Worm (Caenorhabditis elegans) whole organism, young adult: Measurements from ENCODE around the gene F41E6.12.

ENCODE experiments used
- B0035.1 ChIP-seq: sonication (generic microtip); optimal IDR thresholded peaks from 2 replicates; lab custom pipeline; 2016; ENCODE audit warnings: missing genetic modification characterization, mild to moderate bottlenecking, missing compliant biosample characterization, missing genotype, missing genetic modification reagents
- B0261.1 ChIP-seq: sonication (generic microtip); optimal IDR thresholded peaks from 2 replicates; lab custom pipeline; 2016; ENCODE audit warnings: mild to moderate bottlenecking, missing genetic modification characterization, moderate library complexity, missing compliant biosample characterization
- C06A6.2 ChIP-seq: fragments of 200-800 bp; sonication (Bioruptor generic); conservative IDR thresholded peaks from 2 replicates; pipeline ENCODE4 v1.3.6; 2022; ENCODE audit warnings: missing genetic modification characterization, missing compliant biosample characterization
- F23B12.7 ChIP-seq: sonication (generic microtip); optimal IDR thresholded peaks from 2 replicates; lab custom pipeline; 2017; ENCODE audit warnings: missing genetic modification characterization, mild to moderate bottlenecking, missing compliant biosample characterization, antibody characterized with exemption, moderate library complexity; ENCODE audit not compliant: insufficient read depth
- F33H1.4 ChIP-seq: fragments of 200-800 bp; sonication (Bioruptor generic); IDR thresholded peaks from 2 replicates; pipeline ENCODE4 v1.3.6; 2022; ENCODE audit warnings: missing genetic modification reagents, missing genetic modification characterization, missing compliant biosample characterization
- F37B4.10 ChIP-seq: fragments of 200-800 bp; sonication (Bioruptor generic); IDR thresholded peaks from 2 replicates; pipeline ENCODE4 v1.3.6; 2022; ENCODE audit warnings: missing genetic modification characterization, missing compliant biosample characterization
- F39B2.1 ChIP-seq: fragments of 200-800 bp; sonication (Bioruptor generic); IDR thresholded peaks from 2 replicates; pipeline ENCODE4 v1.3.6; 2022; ENCODE audit warnings: missing genetic modification reagents, missing genetic modification characterization, missing compliant biosample characterization
- F57A8.1 ChIP-seq: fragments of 200-800 bp; sonication (Bioruptor generic); optimal IDR thresholded peaks from 2 replicates; lab custom pipeline; 2018; ENCODE audit warnings: mild to moderate bottlenecking, missing genetic modification characterization, moderate library complexity, missing compliant biosample characterization
- F57C9.4 ChIP-seq: sonication (generic microtip); optimal IDR thresholded peaks from 2 replicates; lab custom pipeline; 2017; ENCODE audit warnings: mild to moderate bottlenecking, missing genetic modification characterization, missing compliant biosample characterization
- K12H6.12 ChIP-seq: fragments of 200-800 bp; sonication (Bioruptor generic); optimal IDR thresholded peaks from 2 replicates; lab custom pipeline; 2018; ENCODE audit warnings: mild to moderate bottlenecking, missing genetic modification characterization, missing compliant biosample characterization
- T26A5.8 ChIP-seq: sonication (generic microtip); optimal IDR thresholded peaks from 2 replicates; lab custom pipeline; 2016; ENCODE audit warnings: missing genetic modification characterization, missing compliant biosample characterization
- Y53F4B.3 ChIP-seq: fragments of 200-800 bp; sonication (Bioruptor generic); IDR thresholded peaks from 2 replicates; pipeline ENCODE4 v1.3.6; 2022; ENCODE audit warnings: missing genetic modification reagents, missing genetic modification characterization, missing compliant biosample characterization
- Y56A3A.18 ChIP-seq: fragments of 200-800 bp; sonication (Bioruptor generic); IDR thresholded peaks from 2 replicates; pipeline ENCODE4 v1.3.6; 2022; ENCODE audit warnings: missing genetic modification reagents, missing genetic modification characterization, missing compliant biosample characterization
- Y67H2A.10 ChIP-seq: fragments of 200-800 bp; sonication (Bioruptor generic); conservative IDR thresholded peaks from 2 replicates; pipeline ENCODE4 v1.3.6; 2022; ENCODE audit warnings: missing genetic modification reagents, missing genetic modification characterization, missing compliant biosample characterization
- ZK185.1 ChIP-seq: sonication (generic microtip); optimal IDR thresholded peaks from 2 replicates; lab custom pipeline; 2016; ENCODE audit warnings: mild to moderate bottlenecking, missing genetic modification characterization, missing compliant biosample characterization; ENCODE audit not compliant: poor library complexity, severe bottlenecking
- atf-7 ChIP-seq: sonication (generic microtip); optimal IDR thresholded peaks from 2 replicates; lab custom pipeline; 2017; ENCODE audit warnings: mild to moderate bottlenecking, missing genetic modification characterization, missing compliant biosample characterization
- attf-3 ChIP-seq: fragments of 200-800 bp; sonication (Bioruptor generic); conservative IDR thresholded peaks from 2 replicates; pipeline ENCODE4 v1.3.6; 2022; ENCODE audit warnings: missing genetic modification reagents, missing genetic modification characterization, missing compliant biosample characterization
- attf-5 ChIP-seq: fragments of 200-800 bp; sonication (Bioruptor generic); optimal IDR thresholded peaks from 2 replicates; lab custom pipeline; 2018; ENCODE audit warnings: mild to moderate bottlenecking, missing genetic modification characterization, missing compliant biosample characterization
- cebp-1 ChIP-seq, 2 experiments: fragments of 200-800 bp in 1 of 2; sonication (Bioruptor generic) in 1 of 2; sonication (generic microtip) in 1 of 2; IDR thresholded peaks in 1 of 2; optimal IDR thresholded peaks in 1 of 2; 2 replicates each; pipeline versions ENCODE4 v1.3.6 to Lab custom; 2017 to 2022; ENCODE audit warnings: missing compliant biosample characterization in 2 of 2, missing genetic modification characterization in 2 of 2, mild to moderate bottlenecking in 1 of 2, missing genetic modification reagents in 1 of 2, moderate library complexity in 1 of 2
- ceh-79 ChIP-seq: sonication (generic microtip); optimal IDR thresholded peaks from 2 replicates; lab custom pipeline; 2017; ENCODE audit warnings: mild to moderate bottlenecking, missing genetic modification characterization, missing compliant biosample characterization
- ceh-91 ChIP-seq: fragments of 200-800 bp; sonication (Bioruptor generic); IDR thresholded peaks from 2 replicates; pipeline ENCODE4 v1.3.6; 2022; ENCODE audit warnings: missing genetic modification reagents, missing genetic modification characterization, missing compliant biosample characterization
- dox-1 ChIP-seq: fragments of 200-800 bp; sonication (Bioruptor generic); IDR thresholded peaks from 2 replicates; pipeline ENCODE4 v1.3.6; 2022; ENCODE audit warnings: missing genetic modification reagents, missing genetic modification characterization, missing compliant biosample characterization
- efl-1 ChIP-seq: fragments of 150-350 bp; optimal IDR thresholded peaks from 2 replicates; lab custom pipeline; 2014; ENCODE audit warnings: missing biosample characterization, missing genetic modification reagents, missing genetic modification characterization
- egl-18 ChIP-seq: fragments of 200-800 bp; sonication (Bioruptor generic); IDR thresholded peaks from 2 replicates; pipeline ENCODE4 v1.3.6; 2022; ENCODE audit warnings: missing genetic modification reagents, missing genetic modification characterization, missing compliant biosample characterization
- hmg-1.2 ChIP-seq: fragments of 200-800 bp; sonication (Bioruptor generic); IDR thresholded peaks from 2 replicates; pipeline ENCODE4 v1.3.6; 2022; ENCODE audit warnings: missing genetic modification reagents, missing genetic modification characterization, missing compliant biosample characterization
- lin-40 ChIP-seq: sonication (generic microtip); optimal IDR thresholded peaks from 2 replicates; lab custom pipeline; 2016; ENCODE audit warnings: missing genetic modification characterization, mild to moderate bottlenecking, missing compliant biosample characterization, missing genotype, missing genetic modification reagents
- lir-1 ChIP-seq: fragments of 200-800 bp; sonication (Bioruptor generic); conservative IDR thresholded peaks from 2 replicates; pipeline ENCODE4 v1.3.6; 2022; ENCODE audit warnings: missing genetic modification reagents, missing genetic modification characterization, missing compliant biosample characterization
- lsl-1 ChIP-seq: fragments of 200-800 bp; sonication (Bioruptor generic); optimal IDR thresholded peaks from 2 replicates; lab custom pipeline; 2018; ENCODE audit warnings: mild to moderate bottlenecking, missing genetic modification characterization, moderate library complexity, missing compliant biosample characterization
- madf-10 ChIP-seq: sonication (generic microtip); optimal IDR thresholded peaks from 2 replicates; lab custom pipeline; 2016; ENCODE audit warnings: mild to moderate bottlenecking, missing genetic modification characterization, missing compliant biosample characterization
- nfyb-1 ChIP-seq: fragments of 200-800 bp; sonication (Bioruptor generic); IDR thresholded peaks from 2 replicates; pipeline ENCODE4 v1.3.6; 2022; ENCODE audit warnings: missing genetic modification reagents, missing genetic modification characterization, missing compliant biosample characterization
- nhr-80 ChIP-seq: sonication (generic microtip); optimal IDR thresholded peaks from 2 replicates; lab custom pipeline; 2016; ENCODE audit warnings: missing genetic modification characterization, missing compliant biosample characterization
- pbrm-1 ChIP-seq: fragments of 200-800 bp; sonication (Bioruptor generic); IDR thresholded peaks from 2 replicates; pipeline ENCODE4 v1.3.6; 2022; ENCODE audit warnings: missing genetic modification reagents, missing genetic modification characterization, missing compliant biosample characterization
- pha-4 ChIP-seq: fragments of 150-350 bp; sonication (generic microtip); optimal IDR thresholded peaks from 2 replicates; lab custom pipeline; 2014; ENCODE audit warnings: missing biosample characterization, missing genetic modification reagents, missing genetic modification characterization
- rpc-1 ChIP-seq, 2 experiments: fragments of 150-350 bp in 1 of 2; sonication (generic microtip) in 1 of 2; optimal IDR thresholded peaks; 2 replicates each; lab custom pipeline; 2014 to 2018; ENCODE audit warnings: missing biosample characterization in 1 of 2, missing genetic modification characterization in 1 of 2, missing genetic modification reagents in 1 of 2, missing genotype in 1 of 2
- sdz-38 ChIP-seq: sonication (generic microtip); optimal IDR thresholded peaks from 2 replicates; lab custom pipeline; 2016; ENCODE audit warnings: missing genotype, missing genetic modification characterization, missing compliant biosample characterization
- snpc-1.1 ChIP-seq: sonication (generic microtip); optimal IDR thresholded peaks from 2 replicates; lab custom pipeline; 2017; ENCODE audit warnings: missing genetic modification characterization, mild to moderate bottlenecking, missing compliant biosample characterization, antibody characterized with exemption, moderate library complexity, missing genotype, missing genetic modification reagents; ENCODE audit not compliant: insufficient read depth
- snpc-4 ChIP-seq, 5 experiments: fragments of 150-350 bp in 1 of 5; sonication (generic microtip) in 4 of 5; optimal IDR thresholded peaks; 2 replicates each; lab custom pipeline; 2014 to 2018; ENCODE audit warnings: missing genetic modification characterization in 5 of 5, missing biosample characterization in 3 of 5, antibody characterized with exemption in 2 of 5, mild to moderate bottlenecking in 2 of 5, missing compliant biosample characterization in 2 of 5, missing genotype in 2 of 5, moderate library complexity in 2 of 5, missing genetic modification reagents in 1 of 5
- sptf-2 ChIP-seq: fragments of 200-800 bp; sonication (Bioruptor generic); optimal IDR thresholded peaks from 2 replicates; lab custom pipeline; 2018; ENCODE audit warnings: mild to moderate bottlenecking, missing genetic modification characterization, missing compliant biosample characterization
- tbp1 ChIP-seq: fragments of 200-800 bp; sonication (Bioruptor generic); optimal IDR thresholded peaks from 2 replicates; lab custom pipeline; 2018; ENCODE audit warnings: mild to moderate bottlenecking, missing genetic modification characterization, missing compliant biosample characterization
- unc-62 ChIP-seq: fragments of 150-350 bp; optimal IDR thresholded peaks from 2 replicates; lab custom pipeline; 2014; ENCODE audit warnings: missing biosample characterization, missing genetic modification reagents, missing genetic modification characterization
- zfh-2 ChIP-seq: fragments of 200-800 bp; sonication (Bioruptor generic); conservative IDR thresholded peaks from 2 replicates; pipeline ENCODE4 v1.3.6; 2022; ENCODE audit warnings: missing genetic modification reagents, missing genetic modification characterization, missing compliant biosample characterization
- ztf-18 ChIP-seq: sonication (generic microtip); optimal IDR thresholded peaks from 2 replicates; lab custom pipeline; 2016; ENCODE audit warnings: missing genotype, mild to moderate bottlenecking, missing genetic modification characterization, missing compliant biosample characterization
- ztf-25 ChIP-seq: fragments of 200-800 bp; sonication (Bioruptor generic); IDR thresholded peaks from 2 replicates; pipeline ENCODE4 v1.3.6; 2022; ENCODE audit warnings: missing genetic modification reagents, missing genetic modification characterization, missing compliant biosample characterization

The F41E6.12 gene

DNA sequence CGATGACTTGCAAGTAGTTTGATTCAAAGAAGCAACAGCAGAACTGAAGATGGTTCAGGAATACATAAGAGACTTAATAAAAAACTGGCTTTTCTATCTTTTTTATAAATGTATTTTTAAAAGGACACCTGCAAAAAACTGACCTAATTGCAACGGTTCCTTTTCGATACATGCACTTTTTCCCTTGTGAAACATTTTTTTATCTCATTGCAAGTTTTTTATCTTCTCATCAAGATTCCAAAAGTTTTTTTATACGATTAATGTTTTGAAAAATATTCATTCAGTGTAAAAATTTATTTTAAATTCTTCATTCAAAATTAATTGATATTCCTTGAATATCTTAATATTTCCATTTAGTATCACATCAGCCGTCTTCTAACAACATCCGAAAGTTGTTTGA, 6.6 kb upstream of the F41E6.12 start, which contains the start of gene oac-29:
TSS of gene oac-29 (minus strand) at position 101 of the 400 bp plus-strand sequence.
- TF ChIP-seq B0035.1 (tag; lab: Kevin White, UChicago) (no peak), nfyb-1 (GFP tag; lab: Robert Waterston, UW) (no peak), lin-40 (tag; lab: Kevin White, UChicago) (no peak), dox-1 (no peak), egl-18 (GFP tag; lab: Robert Waterston, UW) (no peak), tbp1 (GFP tag; lab: Kevin White, UChicago) (no peak), F39B2.1 (no peak), K12H6.12 (tag; lab: Kevin White, UChicago) (no peak), ceh-79 (tag; lab: Kevin White, UChicago) (no peak), lsl-1 (GFP tag; lab: Kevin White, UChicago) (no peak), pha-4 (tag; lab: Kevin White, UChicago) (no peak), nhr-80 (tag; lab: Kevin White, UChicago) (no peak), F57A8.1 (no peak), atf-7 (no peak)
- TF ChIP-seq, all 124 proteins: peak for 0

DNA sequence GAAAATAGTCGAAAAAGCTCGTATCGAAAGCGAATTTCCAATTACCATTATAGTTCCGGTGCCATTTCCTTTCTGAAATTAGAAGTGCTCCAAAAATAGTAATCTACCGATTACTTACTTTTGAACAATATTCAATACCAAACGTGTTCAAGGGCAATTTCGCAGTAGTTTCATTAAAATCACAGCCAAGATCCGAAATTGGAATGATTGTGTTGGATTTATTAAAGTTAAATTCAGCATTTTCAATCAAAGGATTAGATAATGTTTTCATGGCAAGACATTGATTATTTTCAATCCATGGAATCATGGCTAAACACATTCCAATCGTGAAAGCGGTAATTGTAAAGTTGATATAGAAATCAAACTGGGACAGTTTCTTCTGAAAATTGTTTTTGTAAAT, 3.9 kb upstream of the F41E6.12 start:
- TF ChIP-seq ztf-25 (GFP tag; lab: Robert Waterston, UW) (no peak), Y53F4B.3 (GFP tag; lab: Robert Waterston, UW) (no peak), sdz-38 (tag; lab: Kevin White, UChicago) (no peak), ceh-79 (tag; lab: Kevin White, UChicago) (no peak), F33H1.4 (GFP tag; lab: Robert Waterston, UW) (no peak), rpc-1 (optimal IDR thresholded peaks at IDR 0.05; lab: Kevin White, UChicago) (no peak), rpc-1 (tag; optimal IDR thresholded peaks at IDR 0.05; lab: Kevin White, UChicago) (no peak), attf-3 (no peak), snpc-1.1 (tag; lab: Kevin White, UChicago) (no peak), efl-1 (no peak), B0261.1 (tag; lab: Kevin White, UChicago) (no peak), zfh-2 (GFP tag; lab: Robert Waterston, UW) (no peak), C06A6.2 (GFP tag; lab: Robert Waterston, UW) (no peak), unc-62 (GFP tag; lab: Kevin White, UChicago) (no peak)

DNA sequence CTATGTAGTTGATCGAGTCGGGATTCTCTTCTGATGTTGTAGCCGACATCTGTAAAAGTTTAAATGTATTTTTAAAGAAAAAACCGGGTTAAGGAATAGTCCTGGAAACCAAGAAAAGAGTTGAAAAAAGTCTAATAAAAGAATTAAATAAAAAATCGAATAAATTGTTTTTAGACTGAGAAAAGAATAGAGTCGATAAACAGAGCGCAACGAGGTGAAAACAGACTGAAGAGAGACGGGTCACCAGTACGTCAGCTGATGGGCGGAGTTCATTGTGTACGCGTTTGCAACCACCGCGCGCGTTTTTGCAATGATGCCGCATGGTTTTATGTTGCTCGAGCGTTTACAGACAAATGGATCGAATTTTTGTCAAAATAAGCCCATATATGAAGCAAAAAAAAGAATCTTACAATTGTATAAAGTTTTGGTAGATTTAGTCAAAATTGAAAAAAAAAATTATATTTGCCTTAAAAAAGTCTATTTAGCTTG, 2.4 kb upstream of the F41E6.12 start, which contains the start of gene atg-18:
TSS of gene atg-18 (minus strand) at position 51 of the 489 bp plus-strand sequence.
- TF ChIP-seq ZK185.1: peak; percentile 11
- TF ChIP-seq F57C9.4: no peak
- peak; percentile 26 for TF ChIP-seq pha-4 (tag; lab: Kevin White, UChicago)
- no peak for TF ChIP-seq sdz-38 (tag; lab: Kevin White, UChicago)
- 0 out of 2 replicates have a peak, but pooled peaks have one; percentile 16 for TF ChIP-seq lir-1
- peak; percentile 41 for TF ChIP-seq ztf-18 (tag; lab: Kevin White, UChicago)
- TF ChIP-seq Y56A3A.18 (GFP tag; lab: Robert Waterston, UW): peak; percentile 41; the same call in 1 of the 2 replicates
- TF ChIP-seq cebp-1 (GFP tag; IDR thresholded peaks at IDR 0.05; lab: Robert Waterston, UW): 0 out of 2 replicates have a peak, but pooled peaks have one; percentile 15
- TF ChIP-seq cebp-1 (tag; optimal IDR thresholded peaks at IDR 0.05; lab: Kevin White, UChicago): no peak
- no peak for TF ChIP-seq T26A5.8
- peak; percentile 49 for TF ChIP-seq attf-5 (GFP tag; lab: Kevin White, UChicago)
- 0 out of 2 replicates have a peak, but pooled peaks have one; percentile 9 for TF ChIP-seq ztf-25 (GFP tag; lab: Robert Waterston, UW)
- TF ChIP-seq snpc-4 (GFP tag; optimal IDR thresholded peaks at IDR 0.05; lab: Kevin White, UChicago): no peak
- TF ChIP-seq snpc-4 (tag; optimal IDR thresholded peaks at IDR 0.05; lab: Kevin White, UChicago): peak in 1 of 4 experiments; percentile 26
- no peak for TF ChIP-seq sptf-2
- TF ChIP-seq pbrm-1: peak; percentile 68
- TF ChIP-seq madf-10 (tag; lab: Kevin White, UChicago): peak; percentile 78
- 0 out of 2 replicates have a peak, but pooled peaks have one; percentile 52 for TF ChIP-seq Y67H2A.10 (GFP tag; lab: Robert Waterston, UW)
- TF ChIP-seq nhr-80 (tag; lab: Kevin White, UChicago): peak; percentile 82
- TF ChIP-seq ceh-91 (GFP tag; lab: Robert Waterston, UW): no peak
- peak; percentile 63 for TF ChIP-seq F23B12.7
- TF ChIP-seq nfyb-1 (GFP tag; lab: Robert Waterston, UW): peak; percentile 66; the same call in 1 of the 2 replicates
- peak; percentile 31; the same call in 1 of the 2 replicates for TF ChIP-seq hmg-1.2
- TF ChIP-seq F37B4.10: no peak
